Worm (Caenorhabditis elegans) whole organism, midembryonic: ENCODE results near the gene Y55F3AM.13.

Experiments used
- T22C8.4 ChIP-seq: fragments of 200-800 bp; sonication (Bioruptor generic); IDR thresholded peaks from 2 replicates; pipeline ENCODE4 v1.3.6; 2022; ENCODE audit warnings: missing genetic modification characterization, missing compliant biosample characterization
- cog-1 ChIP-seq: sonication (generic microtip); optimal IDR thresholded peaks from 2 replicates; lab custom pipeline; 2016; ENCODE audit warnings: missing genetic modification characterization, missing compliant biosample characterization
- flt-1 ChIP-seq: fragments of 200-800 bp; sonication (Bioruptor generic); IDR thresholded peaks from 2 replicates; pipeline ENCODE4 v1.3.6; 2022; ENCODE audit warnings: missing genetic modification characterization, missing compliant biosample characterization
- klf-2 ChIP-seq: fragments of 200-800 bp; sonication (Bioruptor generic); conservative IDR thresholded peaks from 2 replicates; pipeline ENCODE4 v1.3.6; 2022; ENCODE audit warnings: missing genetic modification reagents, missing genetic modification characterization, missing compliant biosample characterization
- med-1 ChIP-seq: sonication (generic microtip); optimal IDR thresholded peaks from 2 replicates; lab custom pipeline; 2017; ENCODE audit warnings: missing genetic modification characterization, mild to moderate bottlenecking, missing compliant biosample characterization, antibody characterized with exemption, missing genetic modification reagents; ENCODE audit not compliant: insufficient read depth
- ref-1 ChIP-seq: fragments of 200-800 bp; sonication (Bioruptor generic); conservative IDR thresholded peaks from 2 replicates; pipeline ENCODE4 v1.3.6; 2022; ENCODE audit warnings: missing genetic modification reagents, missing genetic modification characterization, missing compliant biosample characterization
- tab-1 ChIP-seq: fragments of 200-800 bp; sonication (Bioruptor generic); IDR thresholded peaks from 2 replicates; pipeline ENCODE4 v1.3.6; 2022; ENCODE audit warnings: missing genetic modification characterization, missing compliant biosample characterization
- ztf-23 ChIP-seq: fragments of 200-800 bp; sonication (Bioruptor generic); IDR thresholded peaks from 2 replicates; pipeline ENCODE4 v1.3.6; 2022; ENCODE audit warnings: missing genetic modification reagents, missing genetic modification characterization, missing compliant biosample characterization
- ztf-29 ChIP-seq: fragments of 200-800 bp; sonication (Bioruptor generic); IDR thresholded peaks from 2 replicates; pipeline ENCODE4 v1.3.6; 2022; ENCODE audit warnings: missing genetic modification reagents, missing genetic modification characterization, missing compliant biosample characterization

The Y55F3AM.13 gene

ce11 chrIV:1015430-1015829 lies 40.7 kb downstream of the Y55F3AM.13 start:
- TF ChIP-seq ref-1 (no peak), flt-1 (GFP tag; lab: Robert Waterston, UW) (no peak), T22C8.4 (GFP tag; lab: Robert Waterston, UW) (no peak), tab-1 (GFP tag; lab: Robert Waterston, UW) (no peak), ztf-29 (GFP tag; lab: Robert Waterston, UW) (no peak), ztf-23 (GFP tag; lab: Robert Waterston, UW) (no peak), med-1 (GFP tag; lab: Kevin White, UChicago) (no peak), cog-1 (tag; lab: Kevin White, UChicago) (no peak), klf-2 (no peak)

- TF ChIP-seq flt-1 (GFP tag; lab: Robert Waterston, UW) (no peak), med-1 (GFP tag; lab: Kevin White, UChicago) (no peak), ztf-23 (GFP tag; lab: Robert Waterston, UW) (no peak), ztf-29 (GFP tag; lab: Robert Waterston, UW) (no peak), ref-1 (no peak), klf-2 (no peak), tab-1 (GFP tag; lab: Robert Waterston, UW) (no peak), T22C8.4 (GFP tag; lab: Robert Waterston, UW) (no peak), cog-1 (tag; lab: Kevin White, UChicago) (no peak)
Observed at ce11 chrIV:1013233-1013798, 42.8 kb downstream of the Y55F3AM.13 start.

- TF ChIP-seq ztf-29 (GFP tag; lab: Robert Waterston, UW): no peak
- peak; percentile 42 for TF ChIP-seq cog-1 (tag; lab: Kevin White, UChicago)
- TF ChIP-seq klf-2: no peak
- no peak for TF ChIP-seq tab-1 (GFP tag; lab: Robert Waterston, UW)
- no peak for TF ChIP-seq med-1 (GFP tag; lab: Kevin White, UChicago)
- no peak for TF ChIP-seq flt-1 (GFP tag; lab: Robert Waterston, UW)
- no peak for TF ChIP-seq ref-1
- no peak for TF ChIP-seq T22C8.4 (GFP tag; lab: Robert Waterston, UW)
- peak; percentile 63; the same call in 1 of the 2 replicates for TF ChIP-seq ztf-23 (GFP tag; lab: Robert Waterston, UW)
Observed at ce11 chrIV:1012447-1012846, 43.7 kb downstream of the Y55F3AM.13 start, which contains the start of gene rbm-39. Gene rbm-39, plus strand, starts transcription at chrIV:1012624.

DNA sequence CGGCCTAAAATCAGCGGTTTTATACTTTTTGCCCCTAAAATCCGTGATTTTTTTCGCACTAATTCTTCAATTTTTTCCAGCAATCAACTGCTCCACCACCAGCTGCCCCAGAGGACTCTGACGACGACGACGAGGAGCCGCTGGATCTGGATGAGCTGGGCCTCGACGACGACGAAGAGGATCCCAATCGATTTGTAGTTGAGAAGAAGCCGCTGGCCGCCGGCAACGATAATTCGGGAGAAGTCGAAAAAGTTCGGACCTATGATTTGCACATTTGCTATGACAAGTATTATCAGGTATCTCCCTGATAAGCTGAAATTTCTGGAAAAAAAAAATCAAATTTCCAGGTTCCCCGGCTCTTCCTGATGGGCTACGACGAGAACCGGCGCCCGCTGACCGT lies 44.3 kb downstream of the Y55F3AM.13 start:
- TF ChIP-seq klf-2: no peak
- TF ChIP-seq ztf-29 (GFP tag; lab: Robert Waterston, UW): no peak
- TF ChIP-seq tab-1 (GFP tag; lab: Robert Waterston, UW): no peak
- TF ChIP-seq ref-1: no peak
- TF ChIP-seq T22C8.4 (GFP tag; lab: Robert Waterston, UW): no peak

ce11 chrIV:1010212-1010611 lies 45.9 kb downstream of the Y55F3AM.13 start, which contains the start of gene atg-3:
Gene atg-3, plus strand, starts transcription at chrIV:1010512.
- TF ChIP-seq klf-2 (no peak), ref-1 (no peak), ztf-23 (GFP tag; lab: Robert Waterston, UW) (no peak), ztf-29 (GFP tag; lab: Robert Waterston, UW) (no peak), med-1 (GFP tag; lab: Kevin White, UChicago) (no peak), tab-1 (GFP tag; lab: Robert Waterston, UW) (no peak), cog-1 (tag; lab: Kevin White, UChicago) (no peak), T22C8.4 (GFP tag; lab: Robert Waterston, UW) (no peak), flt-1 (GFP tag; lab: Robert Waterston, UW) (no peak)

DNA sequence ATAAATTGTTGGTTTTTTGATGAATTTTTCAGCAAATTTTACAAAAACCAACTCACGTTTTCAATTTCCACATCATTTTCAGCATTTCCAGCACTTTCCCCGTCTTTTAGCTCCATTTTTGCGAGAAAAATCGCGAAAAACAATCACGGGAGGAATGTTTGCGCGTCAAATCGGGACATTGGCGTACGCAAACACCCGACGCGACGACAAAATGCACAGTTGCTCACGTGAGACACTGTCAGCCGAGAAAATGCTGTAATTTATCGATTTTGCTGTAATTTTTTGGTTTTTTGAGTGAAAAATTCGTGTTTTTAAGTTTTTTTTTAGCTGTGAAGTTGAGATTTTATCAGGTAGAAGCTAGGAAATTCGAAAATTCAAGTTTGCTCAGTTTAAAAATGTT lies 46.6 kb downstream of the Y55F3AM.13 start, which contains the start of gene Y55F3AM.9:
Gene Y55F3AM.9 (minus strand): TSS at position 189 of the 400 bp plus-strand sequence.
- TF ChIP-seq med-1 (GFP tag; lab: Kevin White, UChicago) (no peak), klf-2 (no peak), ref-1 (no peak), T22C8.4 (GFP tag; lab: Robert Waterston, UW) (no peak), tab-1 (GFP tag; lab: Robert Waterston, UW) (no peak), ztf-29 (GFP tag; lab: Robert Waterston, UW) (no peak), ztf-23 (GFP tag; lab: Robert Waterston, UW) (no peak)

ce11 chrIV:1006662-1007061 lies 49.5 kb downstream of the Y55F3AM.13 start:
- TF ChIP-seq flt-1 (GFP tag; lab: Robert Waterston, UW) (no peak), ref-1 (no peak), ztf-23 (GFP tag; lab: Robert Waterston, UW) (no peak), med-1 (GFP tag; lab: Kevin White, UChicago) (no peak), T22C8.4 (GFP tag; lab: Robert Waterston, UW) (peak; percentile 23; the same call in 1 of the 2 replicates), ztf-29 (GFP tag; lab: Robert Waterston, UW) (no peak)

- no peak for TF ChIP-seq ref-1
- no peak for TF ChIP-seq tab-1 (GFP tag; lab: Robert Waterston, UW)
- TF ChIP-seq cog-1 (tag; lab: Kevin White, UChicago): no peak
- TF ChIP-seq ztf-23 (GFP tag; lab: Robert Waterston, UW): no peak
- TF ChIP-seq klf-2: no peak
- no peak for TF ChIP-seq med-1 (GFP tag; lab: Kevin White, UChicago)
- no peak for TF ChIP-seq T22C8.4 (GFP tag; lab: Robert Waterston, UW)
- no peak for TF ChIP-seq flt-1 (GFP tag; lab: Robert Waterston, UW)
- no peak for TF ChIP-seq ztf-29 (GFP tag; lab: Robert Waterston, UW)
Observed at ce11 chrIV:1005761-1006160, 50.4 kb downstream of the Y55F3AM.13 start, which contains the start of gene immp-2. Gene immp-2, minus strand, starts transcription at chrIV:1005861.
